Fruit fly (Drosophila melanogaster): ENCODE results near the gene CG4239.
A peak's percentile ranks its signal among the peaks of the same experiment; 100 is the strongest.

Gene CG4239

dm6 chrX:16384843-16385726 lies at the start of gene CG4239, which contains the start of gene CG9992 (continued):
- no peak for TF ChIP-seq dati (GFP tag; IDR thresholded peaks at IDR 0.05)
- peak; percentile 23 for TF ChIP-seq fu2 (GFP tag; optimal IDR thresholded peaks at IDR 0.05)
- no peak for TF ChIP-seq Lim3 (GFP tag; IDR thresholded peaks at IDR 0.05)
- TF ChIP-seq gcm (GFP tag; optimal IDR thresholded peaks at IDR 0.05): no peak
- peak; percentile 49 for TF ChIP-seq CG13894 (tag; optimal IDR thresholded peaks at IDR 0.05)
- peak in 1 of 2 experiments; percentile 7 for TF ChIP-seq crp (GFP tag; optimal IDR thresholded peaks at IDR 0.05)
- no peak for TF ChIP-seq ac (GFP tag; optimal IDR thresholded peaks at IDR 0.05)
- TF ChIP-seq HmgZ (tag; optimal IDR thresholded peaks at IDR 0.05): peak; percentile 71
- no peak for TF ChIP-seq CG6175 (GFP tag; IDR thresholded peaks at IDR 0.05)
- peak; percentile 87 for TF ChIP-seq nmo (GFP tag; optimal IDR thresholded peaks at IDR 0.05)
- TF ChIP-seq Camta (GFP tag; optimal IDR thresholded peaks at IDR 0.05): no peak
- TF ChIP-seq CG9727 (GFP tag; optimal IDR thresholded peaks at IDR 0.05): peak; percentile 26
- TF ChIP-seq sens (GFP tag): peak; percentile 68
- TF ChIP-seq CG32767 (GFP tag; IDR thresholded peaks at IDR 0.05): no peak; the same call in 1 of the 2 replicates
- no peak for TF ChIP-seq CG3838 (GFP tag; optimal IDR thresholded peaks at IDR 0.05)
- no peak for TF ChIP-seq CG18476 (GFP tag; optimal IDR thresholded peaks at IDR 0.05)
- TF ChIP-seq ase (GFP tag; IDR thresholded peaks at IDR 0.05): no peak
- TF ChIP-seq wdn (GFP tag; IDR thresholded peaks at IDR 0.05): no peak; the same call in 1 of the 2 replicates
- TF ChIP-seq pum (GFP tag; optimal IDR thresholded peaks at IDR 0.05): peak; percentile 7
- no peak for TF ChIP-seq Jarid2 (GFP tag; optimal IDR thresholded peaks at IDR 0.05)
- TF ChIP-seq CG16815 (GFP tag; optimal IDR thresholded peaks at IDR 0.05): peak; percentile 71
- TF ChIP-seq slou (GFP tag; optimal IDR thresholded peaks at IDR 0.05): peak; percentile 60
- peak; percentile 50 for TF ChIP-seq shn (GFP tag; optimal IDR thresholded peaks at IDR 0.05)
- TF ChIP-seq CG4707 (GFP tag; optimal IDR thresholded peaks at IDR 0.05): no peak
- peak; percentile 63 for TF ChIP-seq az2 (GFP tag; optimal IDR thresholded peaks at IDR 0.05)
- TF ChIP-seq seq (GFP tag; IDR thresholded peaks at IDR 0.05): no peak
- TF ChIP-seq pb (GFP tag; optimal IDR thresholded peaks at IDR 0.05): no peak
- TF ChIP-seq corto (GFP tag; optimal IDR thresholded peaks at IDR 0.05): no peak
- TF ChIP-seq CG6689 (GFP tag; IDR thresholded peaks at IDR 0.05): peak; percentile 29; the same call in 1 of the 2 replicates
- peak in 1 of 2 experiments; percentile 66 for TF ChIP-seq Eip74EF (GFP tag; optimal IDR thresholded peaks at IDR 0.05)
- no peak for TF ChIP-seq run (tag; optimal IDR thresholded peaks at IDR 0.05)
- peak; percentile 31; the same call in 1 of the 2 replicates for TF ChIP-seq CG14014 (GFP tag; IDR thresholded peaks at IDR 0.05)
- no peak for TF ChIP-seq vfl (GFP tag; optimal IDR thresholded peaks at IDR 0.05)
- TF ChIP-seq CG15601 (tag; optimal IDR thresholded peaks at IDR 0.05): peak; percentile 6
- peak; percentile 68 for TF ChIP-seq Xbp1 (GFP tag; optimal IDR thresholded peaks at IDR 0.05)
- TF ChIP-seq CG3726 (GFP tag; IDR thresholded peaks at IDR 0.05): no peak
- peak; percentile 48 for TF ChIP-seq CG9609 (GFP tag; optimal IDR thresholded peaks at IDR 0.05)
- TF ChIP-seq peb (GFP tag; IDR thresholded peaks at IDR 0.05): no peak
- no peak for TF ChIP-seq toy (GFP tag; IDR thresholded peaks at IDR 0.05)
- no peak for TF ChIP-seq CG1832 (GFP tag; optimal IDR thresholded peaks at IDR 0.05)
- no peak for TF ChIP-seq bowl (GFP tag; IDR thresholded peaks at IDR 0.05)
- peak; percentile 60 for TF ChIP-seq pzg (GFP tag; optimal IDR thresholded peaks at IDR 0.05)
- TF ChIP-seq CG11723 (GFP tag; optimal IDR thresholded peaks at IDR 0.05): peak; percentile 22
- no peak for TF ChIP-seq gro (GFP tag; optimal IDR thresholded peaks at IDR 0.05)
- TF ChIP-seq knrl (GFP tag; IDR thresholded peaks at IDR 0.05; ENCODE audit: partially characterized antibody): peak; percentile 73
- no peak for TF ChIP-seq psq (GFP tag; optimal IDR thresholded peaks at IDR 0.05)
- TF ChIP-seq HHEX (GFP tag; optimal IDR thresholded peaks at IDR 0.05): peak; percentile 20
- no peak for TF ChIP-seq CG15479 (GFP tag; optimal IDR thresholded peaks at IDR 0.05)
- peak; percentile 69; the same call in 1 of the 2 replicates for TF ChIP-seq Rfx (GFP tag; IDR thresholded peaks at IDR 0.05)

All from whole organism, embryonic.